Fruit fly (Drosophila melanogaster): ENCODE data around the gene Idgf1.

DNA sequence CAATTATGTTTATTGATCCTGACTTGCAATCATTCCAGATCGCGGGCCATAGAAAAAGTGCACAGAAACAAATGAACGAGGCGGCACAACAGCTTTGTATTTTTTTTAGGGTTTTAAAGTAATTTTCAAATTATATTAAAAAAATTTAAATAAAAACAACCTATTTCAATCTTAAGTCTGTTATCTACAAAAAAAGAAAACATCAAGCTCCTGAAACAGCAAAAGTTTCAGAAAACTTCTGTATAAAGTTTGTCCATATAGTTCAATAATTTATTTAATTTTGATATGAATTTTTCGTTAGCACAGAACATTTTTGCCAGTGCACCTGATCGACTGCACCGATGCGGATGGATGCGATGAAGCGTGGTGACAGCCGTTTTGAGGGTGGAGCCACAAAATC is 24.7 kb downstream of the Idgf1 start:
- TF ChIP-seq Crg-1 (GFP tag; optimal IDR thresholded peaks at IDR 0.05), result no peak
- no peak for TF ChIP-seq Hr96 (GFP tag; optimal IDR thresholded peaks at IDR 0.05)
- TF ChIP-seq CG5204 (GFP tag; optimal IDR thresholded peaks at IDR 0.05), result no peak
- no peak for TF ChIP-seq CG12768 (GFP tag; optimal IDR thresholded peaks at IDR 0.05)
- no peak for TF ChIP-seq cic (GFP tag; optimal IDR thresholded peaks at IDR 0.05)
- no peak for TF ChIP-seq kay (GFP tag; ENCODE audit: borderline replicate concordance)
- no peak for TF ChIP-seq cnc (optimal IDR thresholded peaks at IDR 0.05)
- no peak for TF ChIP-seq Mnt (GFP tag; optimal IDR thresholded peaks at IDR 0.05)
- no peak for TF ChIP-seq pad (GFP tag; optimal IDR thresholded peaks at IDR 0.05)
- no peak for TF ChIP-seq CG7045 (GFP tag; optimal IDR thresholded peaks at IDR 0.05)
